Fruit fly (Drosophila melanogaster) S2 (cell line): Measurements from ENCODE around the gene SecCl.

Experiments used
- CG8478 ChIP-seq: fragments of >200 bp; optimal IDR thresholded peaks from 2 replicates; lab custom pipeline; 2018
- CTCF ChIP-seq, 2 experiments: fragments of >200 bp; optimal IDR thresholded peaks; 2 replicates each; lab custom pipeline; 2018

DNA sequence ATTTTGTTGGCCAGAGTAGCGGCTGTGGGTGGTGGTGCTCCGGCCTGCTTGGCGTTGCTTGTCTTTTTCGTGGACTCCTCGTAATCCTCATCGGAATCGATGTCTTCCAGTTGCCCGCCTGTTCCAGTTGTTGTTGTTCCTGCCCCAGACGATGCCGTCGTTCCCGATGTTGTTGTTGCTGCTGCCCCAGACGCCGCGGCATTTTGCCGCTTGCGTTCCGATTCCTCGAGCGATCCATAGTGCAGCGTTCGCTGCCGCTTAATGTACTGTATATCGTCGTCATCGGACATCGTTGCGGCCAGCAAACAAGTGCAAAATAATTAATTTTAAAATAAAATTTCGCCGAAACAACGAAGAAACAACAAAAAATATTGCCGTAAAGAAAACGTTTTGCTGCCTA is 43.6 kb downstream of the SecCl start:
- TF ChIP-seq CG8478 (lab: Kevin White, UChicago) (no peak), CTCF (optimal IDR thresholded peaks at IDR 0.05; lab: Kevin White, UChicago) (no peak)
